Fruit fly (Drosophila melanogaster) Kc167 (cell line): ENCODE results near the gene Cpr73D.
"Not testable (repeated sequence)": the region's sequence is repeated elsewhere in the genome, so short reads cannot be mapped to it uniquely, and the experiment has no call there.

Experiments used
- Myc ChIP-seq: fragments of >200 bp; optimal IDR thresholded peaks from 2 replicates; lab custom pipeline; 2017; ENCODE audit warnings: missing external identifiers
- Sin3A ChIP-seq: fragments of >200 bp; optimal IDR thresholded peaks from 2 replicates; lab custom pipeline; 2018; ENCODE audit warnings: missing external identifiers
- h ChIP-seq: fragments of >200 bp; optimal IDR thresholded peaks from 3 replicates; lab custom pipeline; 2018; ENCODE audit warnings: missing external identifiers
- insv ChIP-seq: fragments of >200 bp; optimal IDR thresholded peaks from 3 replicates; lab custom pipeline; 2018; ENCODE audit warnings: missing external identifiers
- psq ChIP-seq: fragments of >200 bp; optimal IDR thresholded peaks from 2 replicates; lab custom pipeline; 2017; ENCODE audit warnings: missing external identifiers
- ttk ChIP-seq: sonication (Bioruptor generic); optimal IDR thresholded peaks from 2 replicates; lab custom pipeline; 2017; ENCODE audit warnings: missing external identifiers

Gene Cpr73D

DNA sequence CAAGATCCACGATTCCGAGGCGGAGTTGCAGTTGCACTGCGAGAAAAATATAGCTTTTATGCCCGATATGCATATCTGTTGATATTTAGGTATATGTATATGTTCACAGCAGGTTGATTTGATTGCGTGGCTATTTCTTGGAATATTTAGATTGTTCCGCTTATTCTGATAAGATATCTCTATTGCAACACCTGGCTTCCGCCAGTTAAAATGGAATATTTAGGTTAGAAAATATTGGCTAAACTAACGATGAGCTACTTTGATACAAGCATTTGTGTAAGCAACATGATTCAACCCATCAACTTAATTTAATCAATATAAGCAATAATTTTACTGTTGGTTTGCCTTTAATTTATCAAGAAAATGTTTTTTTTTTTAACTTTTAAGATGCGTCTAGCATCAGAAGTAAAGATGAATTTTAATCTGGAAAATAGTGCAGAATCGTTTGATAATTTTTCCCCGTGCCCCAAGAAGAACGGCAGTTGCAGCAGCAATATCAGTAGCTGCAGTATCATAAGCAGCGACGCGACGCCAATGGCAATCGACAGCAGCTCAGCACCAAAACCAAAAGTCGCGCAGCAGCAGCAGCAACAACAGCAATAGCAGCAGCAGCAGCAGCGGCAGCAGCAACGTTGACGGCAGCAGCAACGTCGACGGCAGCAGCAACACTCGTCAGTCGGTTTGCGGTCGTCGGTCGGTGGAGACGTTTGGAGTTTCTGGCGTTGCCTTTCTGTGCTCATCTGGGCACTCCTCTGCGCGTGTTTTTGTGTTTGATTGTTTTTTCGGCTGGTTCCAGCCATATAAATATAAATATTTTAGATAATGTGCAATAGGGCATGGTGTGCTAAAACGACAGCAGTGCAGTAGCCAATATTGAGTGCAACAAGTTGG is 18.4 kb upstream of the Cpr73D start:
- TF ChIP-seq Sin3A (lab: Kevin White, UChicago) (no peak), insv (lab: Kevin White, UChicago) (no peak), ttk (lab: Kevin White, UChicago) (no peak), Myc (no peak)

DNA sequence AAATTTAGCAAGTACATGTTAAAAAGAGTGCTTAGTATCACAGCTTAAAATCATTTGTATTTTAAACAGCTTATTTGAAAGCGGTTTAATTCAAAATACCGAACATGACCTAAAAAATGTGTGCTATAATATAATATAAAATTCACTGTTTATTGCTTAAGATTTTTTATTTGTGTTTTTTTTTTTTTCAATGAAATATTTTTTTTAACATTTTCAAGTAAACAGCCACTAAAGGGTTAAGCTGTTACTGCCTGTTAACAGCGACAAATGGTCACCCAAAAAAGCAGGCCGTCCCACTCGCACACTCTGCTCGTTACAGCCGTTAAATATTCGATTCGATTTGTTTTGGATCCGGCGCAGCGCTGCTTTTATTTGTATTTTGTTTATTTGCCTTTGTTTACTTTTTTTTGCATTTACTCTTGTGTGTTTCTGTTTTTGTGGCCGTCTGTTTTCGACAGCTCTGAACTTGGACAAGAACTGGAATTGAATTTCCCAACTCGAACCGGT is 17.2 kb upstream of the Cpr73D start:
- no peak for TF ChIP-seq ttk (lab: Kevin White, UChicago)

DNA sequence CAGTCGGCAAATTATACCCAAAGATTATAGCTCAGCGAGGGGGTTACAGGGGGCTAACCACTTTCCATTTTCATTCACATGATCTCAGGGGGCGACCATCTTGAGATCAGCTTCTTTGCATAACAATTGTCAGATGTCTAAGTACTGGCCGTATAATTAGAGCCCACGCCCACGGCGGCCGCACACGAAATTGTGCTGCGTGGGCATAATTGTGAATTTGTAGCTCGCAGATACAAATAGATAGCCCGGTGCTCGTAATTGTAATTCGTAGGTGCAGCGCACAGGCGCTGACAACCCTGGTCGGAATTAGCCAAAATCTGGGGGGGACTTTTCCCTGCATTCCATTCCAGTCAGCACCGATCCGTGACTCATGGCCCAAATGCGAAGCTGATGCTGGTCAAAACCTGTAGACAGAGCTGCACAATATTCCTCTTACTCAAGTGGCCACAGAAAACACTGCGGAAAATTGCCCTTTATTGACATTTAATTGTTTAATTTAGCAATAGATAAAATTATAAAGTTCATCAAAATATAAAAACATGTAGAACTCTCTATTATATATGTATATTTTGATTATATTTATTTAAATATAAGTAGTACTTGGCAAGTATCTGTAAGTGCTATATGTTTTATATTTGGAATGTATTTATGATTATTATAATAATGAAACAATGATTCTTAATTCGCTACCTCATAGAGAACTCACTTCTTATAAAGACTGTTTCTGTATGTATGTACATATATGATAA is 14.3 kb upstream of the Cpr73D start:
- TF ChIP-seq psq (lab: Kevin White, UChicago) (no peak), ttk (lab: Kevin White, UChicago) (no peak), insv (lab: Kevin White, UChicago) (no peak), Sin3A (lab: Kevin White, UChicago) (no peak), h (lab: Kevin White, UChicago) (no peak), Myc (no peak)

DNA sequence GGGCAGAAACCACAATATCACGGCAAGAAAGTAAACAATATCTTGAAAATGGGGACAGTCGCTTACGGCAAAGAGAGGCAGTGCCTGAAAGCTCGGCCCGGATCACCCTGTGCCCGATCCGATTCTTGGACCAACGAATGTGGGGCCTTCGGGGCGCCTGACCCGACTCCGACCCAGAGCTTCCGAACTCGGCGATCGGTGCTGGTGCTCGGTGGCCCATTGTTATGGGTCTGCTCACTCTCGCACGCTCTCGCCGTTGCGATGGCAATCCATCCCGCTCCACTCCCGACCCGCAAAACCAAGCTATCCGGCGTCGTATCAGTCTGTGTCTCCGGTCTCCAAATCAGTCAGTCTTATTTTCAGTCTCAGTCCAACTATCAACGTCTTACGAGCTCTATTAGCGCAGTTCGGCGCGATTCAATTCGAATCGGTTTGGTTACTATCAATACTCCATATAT is 12.2 kb upstream of the Cpr73D start, which contains the start of gene Exn:
Gene Exn, plus strand, starts transcription at position 362 of the 458 bp plus-strand sequence.
- TF ChIP-seq psq (lab: Kevin White, UChicago) (no peak), h (lab: Kevin White, UChicago) (no peak), ttk (lab: Kevin White, UChicago) (no peak), insv (lab: Kevin White, UChicago) (no peak), Sin3A (lab: Kevin White, UChicago) (no peak)

DNA sequence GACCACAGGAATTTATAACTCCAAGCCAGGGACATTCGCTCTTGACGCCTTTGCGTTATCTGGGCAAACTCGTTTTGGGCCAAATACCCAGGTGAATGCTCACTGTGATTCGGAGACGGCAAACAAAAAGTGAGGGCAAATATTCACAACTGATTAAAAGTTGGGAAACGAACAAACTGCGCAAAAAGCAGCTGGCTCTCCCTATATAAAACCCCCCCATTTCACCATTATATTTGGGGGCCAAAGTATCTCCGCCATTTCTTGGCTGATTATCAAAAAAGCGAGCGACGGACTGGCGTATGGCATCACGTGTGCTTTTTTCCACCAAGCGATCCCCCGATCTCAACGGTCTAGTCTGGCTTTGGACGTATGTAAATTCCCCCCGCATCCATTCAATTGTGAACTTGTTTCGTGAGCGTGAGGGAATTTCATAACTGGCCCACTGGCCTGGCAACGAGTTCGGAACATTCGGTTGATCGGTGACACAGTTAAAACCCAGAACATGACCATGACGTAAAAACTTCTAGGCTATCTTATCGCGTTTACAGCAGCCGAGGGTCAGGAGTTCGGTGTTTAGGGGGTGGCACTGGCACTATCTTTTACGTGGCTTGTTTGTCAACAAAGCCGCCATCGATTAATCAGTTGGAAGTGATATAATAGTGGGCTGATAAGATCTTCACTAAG is 1.1 kb upstream of the Cpr73D start:
- TF ChIP-seq h (lab: Kevin White, UChicago) = no peak
- no peak for TF ChIP-seq Myc
- TF ChIP-seq psq (lab: Kevin White, UChicago) = no peak
- TF ChIP-seq insv (lab: Kevin White, UChicago) = no peak
- no peak for TF ChIP-seq Sin3A (lab: Kevin White, UChicago)
- TF ChIP-seq ttk (lab: Kevin White, UChicago) = no peak

DNA sequence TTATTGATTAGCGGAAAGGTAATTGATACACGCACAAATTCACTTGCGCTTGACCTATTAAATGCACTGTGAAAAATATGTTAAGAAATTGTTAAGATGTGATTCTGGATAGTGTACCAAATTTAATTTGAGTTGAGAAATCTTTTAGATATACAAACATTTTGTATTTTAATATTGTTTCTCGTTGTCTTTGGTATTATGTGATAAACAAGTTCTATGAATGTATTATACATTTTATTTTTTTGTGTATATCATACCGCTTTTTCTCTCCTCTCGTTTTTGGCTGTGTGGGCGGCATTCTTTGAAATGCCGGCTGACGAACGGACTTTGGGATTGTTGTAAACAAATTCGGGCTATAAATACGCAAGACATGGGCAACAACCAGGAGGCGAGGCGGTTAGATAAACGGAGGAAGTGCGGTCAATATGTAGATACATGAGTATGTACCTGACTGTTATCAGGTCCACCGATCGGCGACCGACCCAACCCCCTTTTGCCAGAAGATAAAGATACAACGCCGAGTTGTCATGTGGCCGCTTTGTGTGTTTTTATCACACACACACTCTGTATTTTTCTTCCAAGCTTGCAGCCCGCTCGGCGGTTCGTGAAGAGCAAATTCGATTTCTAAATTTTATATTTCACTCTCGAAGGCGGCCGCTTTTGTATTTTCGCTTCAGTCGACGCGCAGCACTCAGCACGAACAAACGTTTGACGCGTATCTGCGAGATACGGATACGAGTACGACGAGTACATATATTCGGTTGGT is 538 bp downstream of the Cpr73D start:
- TF ChIP-seq psq (lab: Kevin White, UChicago) = no peak
- no peak for TF ChIP-seq Myc
- no peak for TF ChIP-seq insv (lab: Kevin White, UChicago)
- no peak for TF ChIP-seq ttk (lab: Kevin White, UChicago)
- no peak for TF ChIP-seq h (lab: Kevin White, UChicago)
- no peak for TF ChIP-seq Sin3A (lab: Kevin White, UChicago)

DNA sequence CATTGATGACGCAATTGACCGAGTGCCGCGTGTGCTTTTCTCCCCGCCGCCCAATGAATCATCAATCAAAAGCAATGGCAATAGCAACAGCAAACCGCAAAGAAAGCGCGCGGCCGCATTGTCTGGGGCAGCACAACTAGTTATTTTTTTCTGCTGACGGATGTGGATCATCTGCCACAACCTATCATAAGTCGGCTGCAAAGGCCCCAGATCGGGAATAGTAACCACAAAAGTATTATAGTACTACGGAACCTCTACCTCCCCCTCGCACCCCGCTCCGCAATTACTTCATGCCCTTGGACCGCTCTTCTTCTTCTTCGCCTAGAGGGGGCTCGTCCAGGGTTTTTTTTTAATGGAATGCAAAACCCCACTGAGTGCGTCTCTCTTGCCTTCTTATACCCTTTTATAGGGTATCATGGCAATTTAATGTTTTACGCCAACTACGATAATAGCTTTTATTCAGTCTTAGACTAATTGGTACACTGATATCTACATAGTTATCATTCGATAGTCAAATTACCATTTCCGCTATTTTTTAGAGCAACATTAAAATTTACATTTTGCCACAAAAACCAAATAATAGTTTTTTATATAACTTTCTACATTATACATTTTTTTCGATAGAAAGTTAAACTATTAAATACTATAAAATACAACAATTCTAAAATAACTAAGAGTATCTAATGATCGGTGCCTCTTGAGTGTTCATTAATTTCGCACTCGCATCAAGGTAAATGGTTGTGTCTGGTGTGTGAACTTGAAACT is 1.3 kb downstream of the Cpr73D start:
- TF ChIP-seq Myc (no peak), ttk (lab: Kevin White, UChicago) (no peak), psq (lab: Kevin White, UChicago) (no peak), insv (lab: Kevin White, UChicago) (no peak), Sin3A (lab: Kevin White, UChicago) (no peak), h (lab: Kevin White, UChicago) (no peak)

DNA sequence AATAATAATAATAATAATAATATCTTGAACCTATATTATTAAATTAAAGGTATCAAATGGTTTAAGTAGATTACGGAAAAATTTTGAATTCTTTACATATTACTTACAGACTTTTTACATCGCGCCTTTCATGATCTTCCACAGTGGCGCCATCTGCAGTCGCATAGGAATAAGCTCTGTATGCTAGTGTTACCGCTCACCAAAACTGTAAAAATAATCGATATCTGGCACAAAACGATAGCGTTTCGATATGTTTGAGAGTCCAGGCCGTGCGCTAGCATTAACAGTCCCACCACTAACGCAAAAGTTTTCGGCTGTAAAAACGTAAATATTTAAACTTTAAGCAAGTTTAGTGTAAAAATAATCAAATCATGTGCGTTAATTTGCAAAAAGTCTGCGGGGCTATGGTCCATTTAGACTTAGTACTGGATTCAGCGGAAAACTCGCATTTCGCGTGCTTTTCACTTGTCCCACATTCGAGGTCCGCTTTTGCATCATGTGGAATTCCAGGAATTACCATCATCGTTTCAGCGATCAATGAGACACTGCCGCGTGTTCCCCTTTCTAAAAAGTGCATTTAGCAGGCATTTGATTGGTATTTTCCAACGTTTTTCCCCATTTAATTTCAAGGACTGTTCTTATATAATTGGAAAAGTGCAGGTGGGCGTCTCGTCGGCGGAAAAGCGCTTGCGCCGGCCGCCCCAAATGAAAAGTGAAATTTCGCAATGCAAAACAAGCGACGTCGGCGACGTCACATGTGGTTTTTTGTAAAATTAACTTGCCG is 2.1 kb downstream of the Cpr73D start:
- TF ChIP-seq psq (lab: Kevin White, UChicago) = no peak
- no peak for TF ChIP-seq ttk (lab: Kevin White, UChicago)
- TF ChIP-seq Myc = no peak
- TF ChIP-seq h (lab: Kevin White, UChicago) = no peak
- no peak for TF ChIP-seq Sin3A (lab: Kevin White, UChicago)
- TF ChIP-seq insv (lab: Kevin White, UChicago) = no peak

DNA sequence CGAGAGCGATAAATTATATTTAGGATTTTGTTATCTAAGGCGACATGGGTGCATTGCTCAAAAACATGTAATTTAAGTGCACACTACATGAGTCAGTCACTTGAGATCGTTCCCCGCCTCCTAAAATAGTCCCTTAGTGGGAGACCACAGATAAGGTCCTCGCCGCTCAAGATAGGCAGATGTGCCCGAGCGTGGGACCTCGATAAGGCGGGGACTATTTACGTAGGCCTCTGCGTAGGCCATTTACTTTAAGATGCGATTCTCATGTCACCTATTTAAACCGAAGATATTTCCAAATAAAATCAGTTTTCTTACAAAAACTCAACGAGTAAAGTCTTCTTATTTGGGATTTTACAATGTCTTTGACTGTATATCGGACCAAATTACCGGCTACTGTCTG is 3.0 kb downstream of the Cpr73D start, which contains the start of gene Ogdh:
Gene Ogdh, plus strand, starts transcription at position 301 of the 400 bp plus-strand sequence.
- not testable (repeated sequence) for TF ChIP-seq Sin3A, ttk, h (lab: Kevin White, UChicago)
